Worm (Caenorhabditis elegans) whole organism, L1 larva: ENCODE data around the gene ZK112.4.

Source experiments
- C04F5.9 ChIP-seq: sonication (generic microtip); optimal IDR thresholded peaks from 2 replicates; lab custom pipeline; 2016; ENCODE audit warnings: missing genetic modification characterization, missing compliant biosample characterization
- C16A3.4 ChIP-seq: fragments of 150-350 bp; optimal IDR thresholded peaks from 2 replicates; lab custom pipeline; 2014; ENCODE audit warnings: missing biosample characterization, missing genetic modification characterization
- C34B4.2 ChIP-seq: sonication (generic microtip); optimal IDR thresholded peaks from 2 replicates; lab custom pipeline; 2017; ENCODE audit warnings: mild to moderate bottlenecking, missing genetic modification characterization, missing compliant biosample characterization
- aha-1 ChIP-seq: fragments of 150-350 bp; optimal IDR thresholded peaks from 2 replicates; lab custom pipeline; 2014; ENCODE audit warnings: missing biosample characterization, missing genetic modification characterization
- alr-1 ChIP-seq: fragments of 200-800 bp; sonication (Bioruptor generic); optimal IDR thresholded peaks from 2 replicates; lab custom pipeline; 2018; ENCODE audit warnings: borderline replicate concordance, mild to moderate bottlenecking, missing genetic modification characterization, missing compliant biosample characterization
- aly-2 ChIP-seq: fragments of 150-350 bp; optimal IDR thresholded peaks from 2 replicates; lab custom pipeline; 2014; ENCODE audit warnings: missing biosample characterization, missing genetic modification characterization
- ama-1 ChIP-seq: fragments of 150-350 bp; optimal IDR thresholded peaks from 2 replicates; lab custom pipeline; 2014
- blmp-1 ChIP-seq: fragments of 150-350 bp; optimal IDR thresholded peaks from 2 replicates; lab custom pipeline; 2014; ENCODE audit warnings: missing biosample characterization, missing genetic modification characterization
- ceh-8 ChIP-seq: fragments of 200-800 bp; sonication (Bioruptor generic); optimal IDR thresholded peaks from 2 replicates; lab custom pipeline; 2018; ENCODE audit warnings: mild to moderate bottlenecking, missing genetic modification characterization, moderate library complexity, missing compliant biosample characterization
- ceh-88 ChIP-seq: fragments of 200-800 bp; sonication (Bioruptor generic); IDR thresholded peaks from 2 replicates; pipeline ENCODE4 v1.3.6; 2022; ENCODE audit warnings: missing genetic modification characterization, missing compliant biosample characterization
- dsc-1 ChIP-seq: sonication (generic microtip); optimal IDR thresholded peaks from 2 replicates; lab custom pipeline; 2016; ENCODE audit warnings: mild to moderate bottlenecking, missing genetic modification characterization, missing compliant biosample characterization
- efl-1 ChIP-seq, 4 experiments: fragments of 150-350 bp; optimal IDR thresholded peaks in 3 of 4; peaks in 1 of 4; 1 replicate in 1 of 4; 2 replicates in 3 of 4; lab custom pipeline; 2014; ENCODE audit warnings: missing biosample characterization in 2 of 4, missing genetic modification characterization in 2 of 4, missing genetic modification reagents in 2 of 4
- egl-13 ChIP-seq: sonication (generic microtip); optimal IDR thresholded peaks from 2 replicates; lab custom pipeline; 2016; ENCODE audit warnings: missing genotype, missing genetic modification reagents, missing genetic modification characterization, missing compliant biosample characterization
- egl-27 ChIP-seq, 2 experiments: fragments of 150-350 bp in 1 of 2; sonication (generic microtip); optimal IDR thresholded peaks; 3 replicates each; lab custom pipeline; 2017 to 2018; ENCODE audit warnings: missing biosample characterization in 2 of 2, missing genetic modification characterization in 2 of 2, missing genetic modification reagents in 2 of 2
- elt-2 ChIP-seq: sonication (generic microtip); optimal IDR thresholded peaks from 2 replicates; lab custom pipeline; 2016; ENCODE audit warnings: missing genetic modification characterization, mild to moderate bottlenecking, inconsistent platforms, missing compliant biosample characterization, missing genetic modification reagents
- elt-3 ChIP-seq, 6 experiments: fragments of 150-350 bp in 1 of 6; sonication (generic microtip); optimal IDR thresholded peaks; 2 replicates each; lab custom pipeline; 2017 to 2018; ENCODE audit warnings: missing biosample characterization in 6 of 6, missing genetic modification characterization in 6 of 6, inconsistent platforms in 1 of 6
- ets-5 ChIP-seq: fragments of 200-800 bp; sonication (Bioruptor generic); IDR thresholded peaks from 2 replicates; pipeline ENCODE4 v1.3.6; 2022; ENCODE audit warnings: missing genetic modification characterization, missing compliant biosample characterization
- fkh-10 ChIP-seq: sonication (generic microtip); optimal IDR thresholded peaks from 2 replicates; lab custom pipeline; 2017; ENCODE audit warnings: missing biosample characterization, missing genetic modification reagents, missing genetic modification characterization
- fkh-4 ChIP-seq: sonication (generic microtip); optimal IDR thresholded peaks from 2 replicates; lab custom pipeline; 2016; ENCODE audit warnings: missing compliant biosample characterization, missing genetic modification characterization, borderline replicate concordance
- grh-1 ChIP-seq: fragments of 200-800 bp; sonication (Bioruptor generic); IDR thresholded peaks from 2 replicates; pipeline ENCODE4 v1.3.6; 2022; ENCODE audit warnings: missing genetic modification reagents, missing genetic modification characterization, missing compliant biosample characterization
- hlh-17 ChIP-seq: fragments of 200-800 bp; sonication (Bioruptor generic); optimal IDR thresholded peaks from 2 replicates; lab custom pipeline; 2018; ENCODE audit warnings: missing genetic modification characterization, mild to moderate bottlenecking, missing compliant biosample characterization, moderate library complexity, borderline replicate concordance
- hpl-2 ChIP-seq: fragments of 150-350 bp; optimal IDR thresholded peaks from 2 replicates; lab custom pipeline; 2014; ENCODE audit warnings: missing biosample characterization, missing genetic modification reagents, missing genetic modification characterization
- irx-1 ChIP-seq: sonication (generic microtip); optimal IDR thresholded peaks from 2 replicates; lab custom pipeline; 2016; ENCODE audit warnings: missing genetic modification characterization, missing compliant biosample characterization
- isw-1 ChIP-seq: fragments of 200-800 bp; sonication (Bioruptor generic); IDR thresholded peaks from 2 replicates; pipeline ENCODE4 v1.3.6; 2022; ENCODE audit warnings: missing genetic modification characterization, missing compliant biosample characterization
- jun-1 ChIP-seq: fragments of 150-350 bp; optimal IDR thresholded peaks from 2 replicates; lab custom pipeline; 2014; ENCODE audit warnings: missing biosample characterization, missing genetic modification reagents, missing genetic modification characterization
- lin-13 ChIP-seq: fragments of 150-350 bp; optimal IDR thresholded peaks from 2 replicates; lab custom pipeline; 2014; ENCODE audit warnings: missing biosample characterization, missing genetic modification reagents, missing genetic modification characterization
- lin-14 ChIP-seq: fragments of 200-800 bp; sonication (Bioruptor generic); optimal IDR thresholded peaks from 2 replicates; lab custom pipeline; 2018; ENCODE audit warnings: mild to moderate bottlenecking, missing genetic modification characterization, moderate library complexity, missing compliant biosample characterization
- lin-39 ChIP-seq: fragments of 150-350 bp; optimal IDR thresholded peaks from 2 replicates; lab custom pipeline; 2014; ENCODE audit warnings: missing biosample characterization, missing genetic modification reagents, missing genetic modification characterization
- lir-3 ChIP-seq: sonication (generic microtip); optimal IDR thresholded peaks from 2 replicates; lab custom pipeline; 2016; ENCODE audit warnings: mild to moderate bottlenecking, missing genetic modification characterization, moderate library complexity, missing compliant biosample characterization; ENCODE audit not compliant: poor library complexity
- lsy-2 ChIP-seq, 2 experiments: fragments of 150-350 bp; optimal IDR thresholded peaks; 2 replicates each; lab custom pipeline; 2014; ENCODE audit warnings: missing biosample characterization in 2 of 2, missing genetic modification characterization in 2 of 2
- mdl-1 ChIP-seq, 2 experiments: fragments of 150-350 bp; optimal IDR thresholded peaks; 2 replicates each; lab custom pipeline; 2014 to 2017; ENCODE audit warnings: missing biosample characterization in 2 of 2, missing genetic modification characterization in 2 of 2, inconsistent platforms in 1 of 2
- nhr-12 ChIP-seq: sonication (generic microtip); optimal IDR thresholded peaks from 2 replicates; lab custom pipeline; 2017; ENCODE audit warnings: missing biosample characterization, missing genetic modification characterization
- nhr-28 ChIP-seq: fragments of 150-350 bp; optimal IDR thresholded peaks from 2 replicates; lab custom pipeline; 2014; ENCODE audit warnings: missing biosample characterization, missing genetic modification characterization
- nhr-47 ChIP-seq: sonication (generic microtip); optimal IDR thresholded peaks from 2 replicates; lab custom pipeline; 2016; ENCODE audit warnings: mild to moderate bottlenecking, missing genetic modification characterization, moderate library complexity, missing compliant biosample characterization
- nhr-71 ChIP-seq: sonication (generic microtip); optimal IDR thresholded peaks from 2 replicates; lab custom pipeline; 2016; ENCODE audit warnings: mild to moderate bottlenecking, missing genetic modification characterization, moderate library complexity, missing compliant biosample characterization
- nhr-76 ChIP-seq: sonication (generic microtip); optimal IDR thresholded peaks from 2 replicates; lab custom pipeline; 2017; ENCODE audit warnings: missing biosample characterization, missing genetic modification characterization
- nhr-84 ChIP-seq: sonication (generic microtip); optimal IDR thresholded peaks from 2 replicates; lab custom pipeline; 2017; ENCODE audit warnings: missing biosample characterization, missing genetic modification characterization
- nhr-90 ChIP-seq: sonication (generic microtip); optimal IDR thresholded peaks from 2 replicates; lab custom pipeline; 2016; ENCODE audit warnings: mild to moderate bottlenecking, missing genetic modification characterization, missing compliant biosample characterization; ENCODE audit not compliant: poor library complexity
- pag-3 ChIP-seq: sonication (generic microtip); optimal IDR thresholded peaks from 2 replicates; lab custom pipeline; 2017; ENCODE audit warnings: missing genetic modification characterization, mild to moderate bottlenecking, missing compliant biosample characterization, antibody characterized with exemption, borderline replicate concordance; ENCODE audit not compliant: insufficient read depth
- pax-3 ChIP-seq: fragments of 200-800 bp; sonication (Bioruptor generic); optimal IDR thresholded peaks from 2 replicates; lab custom pipeline; 2018; ENCODE audit warnings: mild to moderate bottlenecking, missing genetic modification characterization, moderate library complexity, missing compliant biosample characterization
- pqm-1 ChIP-seq: sonication (generic microtip); optimal IDR thresholded peaks from 3 replicates; lab custom pipeline; 2017; ENCODE audit warnings: missing biosample characterization, missing genetic modification characterization
- skn-1 ChIP-seq: fragments of 150-350 bp; optimal IDR thresholded peaks from 2 replicates; lab custom pipeline; 2014; ENCODE audit warnings: missing biosample characterization, missing genetic modification characterization
- sptf-1 ChIP-seq: fragments of 150-350 bp; optimal IDR thresholded peaks from 2 replicates; lab custom pipeline; 2014; ENCODE audit warnings: missing biosample characterization, missing genetic modification characterization
- sup-37 ChIP-seq: fragments of 200-800 bp; sonication (Bioruptor generic); optimal IDR thresholded peaks from 2 replicates; lab custom pipeline; 2018; ENCODE audit warnings: mild to moderate bottlenecking, missing genetic modification characterization, missing compliant biosample characterization
- swsn-7 ChIP-seq: sonication (generic microtip); optimal IDR thresholded peaks from 2 replicates; lab custom pipeline; 2016; ENCODE audit warnings: missing genetic modification characterization, missing compliant biosample characterization
- tlp-1 ChIP-seq: fragments of 150-350 bp; optimal IDR thresholded peaks from 2 replicates; lab custom pipeline; 2014; ENCODE audit warnings: missing biosample characterization, missing genetic modification characterization
- unc-62 ChIP-seq: fragments of 150-350 bp; optimal IDR thresholded peaks from 2 replicates; lab custom pipeline; 2014; ENCODE audit warnings: missing biosample characterization, missing genetic modification reagents, missing genetic modification characterization
- unc-86 ChIP-seq: sonication (generic microtip); optimal IDR thresholded peaks from 2 replicates; lab custom pipeline; 2016; ENCODE audit warnings: missing genetic modification characterization, missing compliant biosample characterization
- unc-98 ChIP-seq: fragments of 200-800 bp; sonication (Bioruptor generic); IDR thresholded peaks from 2 replicates; pipeline ENCODE4 v1.3.6; 2022; ENCODE audit warnings: missing genetic modification characterization, missing compliant biosample characterization
- zag-1 ChIP-seq: fragments of 150-350 bp; optimal IDR thresholded peaks from 2 replicates; lab custom pipeline; 2014; ENCODE audit warnings: missing biosample characterization, missing genetic modification characterization
- zip-4 ChIP-seq: fragments of 200-800 bp; sonication (Bioruptor generic); optimal IDR thresholded peaks from 2 replicates; lab custom pipeline; 2018; ENCODE audit warnings: mild to moderate bottlenecking, missing genetic modification characterization, moderate library complexity, missing compliant biosample characterization
- ztf-11 ChIP-seq, 2 experiments: sonication (generic microtip); optimal IDR thresholded peaks; 2 replicates each; lab custom pipeline; 2016 to 2017; ENCODE audit warnings: missing genetic modification characterization in 2 of 2, missing biosample characterization in 1 of 2, missing compliant biosample characterization in 1 of 2

The ZK112.4 gene

DNA sequence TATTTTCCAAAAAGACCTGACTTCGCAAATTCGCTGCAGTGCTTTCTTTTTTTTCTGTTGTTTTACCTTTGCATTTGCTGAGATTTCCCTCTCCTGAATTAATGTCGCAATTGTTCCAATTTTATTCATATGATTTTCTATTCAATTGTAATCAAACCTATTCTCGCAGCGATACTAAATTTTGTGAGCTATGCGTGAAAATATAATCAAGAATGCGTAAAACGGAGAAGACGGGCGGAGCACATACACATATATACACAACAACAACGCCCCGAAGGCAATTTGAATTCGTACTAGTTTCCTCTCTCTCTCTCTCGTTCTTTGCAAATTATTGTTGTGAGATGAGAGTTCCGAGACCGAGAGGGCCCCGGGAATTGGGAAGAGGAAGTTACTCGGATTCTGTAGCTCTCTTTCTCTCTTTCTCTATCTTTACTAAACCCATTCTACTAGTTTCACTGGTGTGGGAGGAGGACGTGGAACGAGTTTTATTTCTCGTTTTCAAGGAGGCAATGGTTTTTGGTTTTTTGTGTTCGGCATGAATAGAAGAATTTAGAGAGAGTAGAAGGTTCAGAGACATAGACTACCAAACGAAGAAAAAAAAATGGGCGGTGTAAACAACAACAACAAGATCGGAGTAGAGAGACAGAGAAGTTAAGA, 6.3 kb downstream of the ZK112.4 start:
- TF ChIP-seq nhr-12 (tag; lab: Kevin White, UChicago) (no peak), fkh-10 (GFP tag; lab: Kevin White, UChicago) (peak; percentile 29), skn-1 (tag; lab: Kevin White, UChicago) (no peak), sptf-1 (tag; lab: Kevin White, UChicago) (no peak), swsn-7 (tag; lab: Kevin White, UChicago) (no peak), pqm-1 (no peak), unc-86 (tag; lab: Kevin White, UChicago) (peak; percentile 3), unc-98 (no peak), ztf-11 (tag; optimal IDR thresholded peaks at IDR 0.05; lab: Kevin White, UChicago) (no peak), nhr-28 (tag; lab: Kevin White, UChicago) (no peak), lin-39 (tag; lab: Kevin White, UChicago) (no peak), ceh-88 (no peak), mdl-1 (tag; optimal IDR thresholded peaks at IDR 0.05; lab: Kevin White, UChicago) (no peak), lin-13 (no peak), pag-3 (tag; lab: Kevin White, UChicago) (no peak), unc-62 (no peak), nhr-90 (tag; lab: Kevin White, UChicago) (no peak), elt-2 (tag; lab: Kevin White, UChicago) (no peak), tlp-1 (no peak), C34B4.2 (tag; lab: Kevin White, UChicago) (no peak), egl-13 (tag; lab: Kevin White, UChicago) (no peak), alr-1 (tag; lab: Kevin White, UChicago) (no peak), blmp-1 (tag; lab: Kevin White, UChicago) (no peak), ceh-8 (no peak), irx-1 (tag; lab: Kevin White, UChicago) (no peak), lsy-2 (tag; optimal IDR thresholded peaks at IDR 0.05; lab: Kevin White, UChicago) (peak in 1 of 2 experiments; percentile 36), lin-14 (GFP tag; lab: Kevin White, UChicago) (peak; percentile 73), C04F5.9 (no peak), zip-4 (GFP tag; lab: Kevin White, UChicago) (no peak), nhr-47 (tag; lab: Kevin White, UChicago) (no peak), hpl-2 (GFP tag; lab: Kevin White, UChicago) (no peak), ama-1 (lab: Kevin White, UChicago) (peak; percentile 24), nhr-71 (tag; lab: Kevin White, UChicago) (no peak), hlh-17 (GFP tag; lab: Kevin White, UChicago) (no peak), fkh-4 (tag; lab: Kevin White, UChicago) (no peak), aly-2 (tag; lab: Kevin White, UChicago) (no peak), lir-3 (tag; lab: Kevin White, UChicago) (no peak), jun-1 (tag; lab: Kevin White, UChicago) (no peak), egl-27 (tag; optimal IDR thresholded peaks at IDR 0.05; lab: Kevin White, UChicago) (no peak), nhr-76 (no peak), sup-37 (GFP tag; lab: Kevin White, UChicago) (no peak), isw-1 (GFP tag; lab: Robert Waterston, UW) (no peak), efl-1 (optimal IDR thresholded peaks at IDR 0.05; lab: Kevin White, UChicago) (no peak), efl-1 (GFP tag; optimal IDR thresholded peaks at IDR 0.05 in 1 of 2; lab: Kevin White, UChicago) (no peak), dsc-1 (no peak), nhr-84 (tag; lab: Kevin White, UChicago) (no peak), pax-3 (tag; lab: Kevin White, UChicago) (no peak), aha-1 (tag; lab: Kevin White, UChicago) (no peak), elt-3 (tag; optimal IDR thresholded peaks at IDR 0.05; lab: Kevin White, UChicago) (no peak), ets-5 (GFP tag; lab: Robert Waterston, UW) (no peak), grh-1 (GFP tag; lab: Robert Waterston, UW) (no peak), C16A3.4 (tag; lab: Kevin White, UChicago) (no peak), zag-1 (tag; lab: Kevin White, UChicago) (no peak)
